Worm (Caenorhabditis elegans) whole organism, L4 larva: ENCODE measurements around the gene mec-10.

Experiments used
- F10B5.3 ChIP-seq: sonication (generic microtip); optimal IDR thresholded peaks from 2 replicates; lab custom pipeline; 2016; ENCODE audit warnings: mild to moderate bottlenecking, missing genetic modification characterization, missing compliant biosample characterization
- F49E8.2 ChIP-seq: sonication (generic microtip); optimal IDR thresholded peaks from 2 replicates; lab custom pipeline; 2016; ENCODE audit warnings: missing compliant biosample characterization, mild to moderate bottlenecking, missing genetic modification characterization, borderline replicate concordance
- R02D3.7 ChIP-seq: fragments of 150-350 bp; sonication (generic microtip); optimal IDR thresholded peaks from 3 replicates; lab custom pipeline; 2014; ENCODE audit warnings: missing biosample characterization, missing genetic modification characterization
- T20F7.1 ChIP-seq: fragments of 200-800 bp; sonication (Bioruptor generic); optimal IDR thresholded peaks from 2 replicates; lab custom pipeline; 2018; ENCODE audit warnings: mild to moderate bottlenecking, missing genetic modification characterization, missing compliant biosample characterization
- T26A8.4 ChIP-seq: fragments of 200-800 bp; sonication (Bioruptor generic); IDR thresholded peaks from 2 replicates; pipeline ENCODE4 v1.3.6; 2022; ENCODE audit warnings: missing genetic modification characterization, missing compliant biosample characterization
- Y48G9A.11 ChIP-seq: fragments of 200-800 bp; sonication (Bioruptor generic); IDR thresholded peaks from 2 replicates; pipeline ENCODE4 v1.3.6; 2022; ENCODE audit warnings: missing genetic modification reagents, missing genetic modification characterization, missing compliant biosample characterization
- aha-1 ChIP-seq: fragments of 150-350 bp; peaks from one replicate; lab custom pipeline; 2014; ENCODE audit warnings: missing biosample characterization, missing genetic modification characterization
- ceh-62 ChIP-seq: sonication (generic microtip); optimal IDR thresholded peaks from 2 replicates; lab custom pipeline; 2017; ENCODE audit warnings: missing biosample characterization, missing genetic modification characterization
- ceh-82 ChIP-seq: sonication (generic microtip); optimal IDR thresholded peaks from 2 replicates; lab custom pipeline; 2017; ENCODE audit warnings: missing biosample characterization, missing genetic modification characterization
- daf-12 ChIP-seq: fragments of 150-350 bp; optimal IDR thresholded peaks from 2 replicates; lab custom pipeline; 2014; ENCODE audit warnings: missing biosample characterization, missing genetic modification reagents, missing genetic modification characterization
- daf-16 ChIP-seq, 3 experiments: sonication (generic microtip); optimal IDR thresholded peaks; 2 replicates each; lab custom pipeline; 2016 to 2017; ENCODE audit warnings: missing genetic modification characterization in 3 of 3, missing genetic modification reagents in 3 of 3, mild to moderate bottlenecking in 2 of 3, missing compliant biosample characterization in 2 of 3, missing biosample characterization in 1 of 3, moderate library complexity in 1 of 3
- daf-19 ChIP-seq: fragments of 200-800 bp; sonication (Bioruptor generic); conservative IDR thresholded peaks from 2 replicates; pipeline ENCODE4 v1.3.6; 2022; ENCODE audit warnings: missing genetic modification characterization, missing compliant biosample characterization
- daf-8 ChIP-seq: fragments of 200-800 bp; sonication (Bioruptor generic); IDR thresholded peaks from 2 replicates; pipeline ENCODE4 v1.3.6; 2022; ENCODE audit warnings: missing genetic modification characterization, missing compliant biosample characterization
- dmd-6 ChIP-seq: fragments of 200-800 bp; sonication (Bioruptor generic); IDR thresholded peaks from 2 replicates; pipeline ENCODE4 v1.3.6; 2022; ENCODE audit warnings: missing genetic modification reagents, missing genetic modification characterization, missing compliant biosample characterization
- dve-1 ChIP-seq: sonication (generic microtip); optimal IDR thresholded peaks from 2 replicates; lab custom pipeline; 2017; ENCODE audit warnings: antibody characterized with exemption, mild to moderate bottlenecking, missing genetic modification characterization, missing compliant biosample characterization; ENCODE audit not compliant: insufficient read depth
- hlh-11 ChIP-seq: fragments of 200-800 bp; sonication (Bioruptor generic); optimal IDR thresholded peaks from 2 replicates; lab custom pipeline; 2018; ENCODE audit warnings: mild to moderate bottlenecking, missing genetic modification characterization, missing compliant biosample characterization
- jun-1 ChIP-seq: fragments of 150-350 bp; optimal IDR thresholded peaks from 2 replicates; lab custom pipeline; 2014; ENCODE audit warnings: missing biosample characterization, missing genetic modification reagents, missing genetic modification characterization
- lin-1 ChIP-seq: fragments of 200-800 bp; sonication (Bioruptor generic); IDR thresholded peaks from 2 replicates; pipeline ENCODE4 v1.3.6; 2022; ENCODE audit warnings: missing genetic modification reagents, missing genetic modification characterization, missing compliant biosample characterization
- lin-13 ChIP-seq: fragments of 150-350 bp; optimal IDR thresholded peaks from 2 replicates; lab custom pipeline; 2014; ENCODE audit warnings: missing biosample characterization, missing genetic modification reagents, missing genetic modification characterization
- lin-39 ChIP-seq: fragments of 150-350 bp; optimal IDR thresholded peaks from 2 replicates; lab custom pipeline; 2014; ENCODE audit warnings: missing biosample characterization, missing genetic modification reagents, missing genetic modification characterization
- lir-3 ChIP-seq: sonication (generic microtip); optimal IDR thresholded peaks from 2 replicates; lab custom pipeline; 2016; ENCODE audit warnings: mild to moderate bottlenecking, missing genetic modification characterization, missing compliant biosample characterization
- madf-5 ChIP-seq, 2 experiments: fragments of 200-800 bp; sonication (Bioruptor generic); IDR thresholded peaks; 2 replicates each; pipeline ENCODE4 v1.3.6; 2022; ENCODE audit warnings: missing compliant biosample characterization in 2 of 2, missing genetic modification characterization in 2 of 2
- mdl-1 ChIP-seq, 2 experiments: fragments of 150-350 bp in 1 of 2; sonication (generic microtip) in 1 of 2; optimal IDR thresholded peaks; 2 replicates each; lab custom pipeline; 2014 to 2017; ENCODE audit warnings: missing biosample characterization in 2 of 2, missing genetic modification characterization in 2 of 2
- mes-2 ChIP-seq: sonication (generic microtip); optimal IDR thresholded peaks from 2 replicates; lab custom pipeline; 2016; ENCODE audit warnings: missing genotype, mild to moderate bottlenecking, missing genetic modification characterization, missing compliant biosample characterization; ENCODE audit not compliant: poor library complexity, severe bottlenecking
- nhr-11 ChIP-seq: fragments of 150-350 bp; optimal IDR thresholded peaks from 2 replicates; lab custom pipeline; 2014; ENCODE audit warnings: missing biosample characterization, missing genetic modification characterization
- nhr-25 ChIP-seq: sonication (generic microtip); optimal IDR thresholded peaks from 2 replicates; lab custom pipeline; 2017; ENCODE audit warnings: missing genetic modification characterization, mild to moderate bottlenecking, missing compliant biosample characterization, antibody characterized with exemption, moderate library complexity, borderline replicate concordance; ENCODE audit not compliant: insufficient read depth
- nhr-28 ChIP-seq: fragments of 150-350 bp; optimal IDR thresholded peaks from 2 replicates; lab custom pipeline; 2014; ENCODE audit warnings: missing biosample characterization, missing genetic modification characterization
- nhr-42 ChIP-seq: fragments of 200-800 bp; sonication (Bioruptor generic); IDR thresholded peaks from 2 replicates; pipeline ENCODE4 v1.3.6; 2022; ENCODE audit warnings: missing genetic modification characterization, missing compliant biosample characterization
- nhr-6 ChIP-seq: fragments of 150-350 bp; optimal IDR thresholded peaks from 2 replicates; lab custom pipeline; 2014; ENCODE audit warnings: missing biosample characterization, missing genetic modification characterization
- pqm-1 ChIP-seq: sonication (generic microtip); optimal IDR thresholded peaks from 2 replicates; lab custom pipeline; 2017; ENCODE audit warnings: missing biosample characterization, missing genetic modification characterization
- snpc-1.2 ChIP-seq: fragments of 200-800 bp; sonication (Bioruptor generic); IDR thresholded peaks from 2 replicates; pipeline ENCODE4 v1.3.6; 2022; ENCODE audit warnings: missing genetic modification reagents, missing genetic modification characterization, missing compliant biosample characterization
- unc-130 ChIP-seq: sonication (generic microtip); optimal IDR thresholded peaks from 2 replicates; lab custom pipeline; 2016; ENCODE audit warnings: missing genetic modification reagents, missing genetic modification characterization, missing compliant biosample characterization
- zfp-2 ChIP-seq: sonication (generic microtip); optimal IDR thresholded peaks from 2 replicates; lab custom pipeline; 2016; ENCODE audit warnings: mild to moderate bottlenecking, missing genetic modification characterization, missing compliant biosample characterization
- ztf-11 ChIP-seq: fragments of 150-350 bp; optimal IDR thresholded peaks from 2 replicates; lab custom pipeline; 2014; ENCODE audit warnings: missing biosample characterization, missing genetic modification characterization

The mec-10 gene

DNA sequence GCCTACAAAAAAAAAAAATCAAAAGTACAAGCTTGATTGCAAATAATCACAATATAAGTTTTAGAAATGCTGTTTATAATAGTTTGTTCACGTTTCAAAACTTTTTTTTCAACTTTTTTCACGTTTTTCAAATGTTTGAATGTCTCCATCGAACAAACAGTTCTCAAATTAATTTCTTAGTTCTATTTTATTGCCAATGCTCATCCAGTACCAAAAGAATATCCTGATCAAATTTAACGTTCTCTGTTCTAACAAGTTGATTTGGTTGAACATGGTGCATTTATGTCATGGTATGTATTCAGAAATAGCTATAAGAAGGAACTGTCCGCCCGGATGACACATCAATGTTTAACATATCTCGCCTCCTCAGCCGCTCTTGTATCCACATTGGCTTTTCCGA is 37.8 kb downstream of the mec-10 start, which contains the start of gene kin-9:
kin-9 (plus strand) TSS at position 301 of the 400 bp plus-strand sequence.
- TF ChIP-seq madf-5 (GFP tag; IDR thresholded peaks at IDR 0.05; lab: Robert Waterston, UW) (no peak), T20F7.1 (no peak), daf-8 (GFP tag; lab: Robert Waterston, UW) (no peak), lir-3 (no peak), jun-1 (tag; lab: Kevin White, UChicago) (no peak), nhr-42 (GFP tag; lab: Robert Waterston, UW) (no peak), R02D3.7 (no peak), zfp-2 (tag; lab: Kevin White, UChicago) (no peak), daf-19 (GFP tag; lab: Robert Waterston, UW) (no peak), ceh-82 (tag; lab: Kevin White, UChicago) (no peak), mes-2 (tag; lab: Kevin White, UChicago) (no peak), lin-13 (GFP tag; lab: Kevin White, UChicago) (no peak), F49E8.2 (no peak), snpc-1.2 (GFP tag; lab: Robert Waterston, UW) (no peak), ceh-62 (tag; lab: Kevin White, UChicago) (no peak), daf-12 (no peak), ztf-11 (no peak), dmd-6 (no peak)

DNA sequence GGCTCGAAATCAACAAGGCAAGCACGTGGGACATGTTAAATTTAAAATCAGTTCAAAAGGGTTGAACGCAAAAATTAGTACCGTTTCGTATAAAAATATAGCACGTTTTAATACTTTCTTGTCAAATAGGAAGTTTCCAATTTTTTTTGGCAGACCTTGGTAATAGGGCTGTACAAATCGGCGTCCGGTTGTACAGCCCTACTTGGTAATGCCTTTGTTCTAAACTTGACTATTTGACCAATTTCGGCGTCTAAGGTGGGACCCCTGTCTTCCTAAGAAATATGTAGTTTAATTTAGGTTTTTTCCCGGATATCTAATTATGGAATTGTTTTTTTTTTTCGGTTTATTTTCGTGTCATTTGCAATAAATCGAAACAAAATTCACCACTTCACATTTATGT is 40.6 kb downstream of the mec-10 start:
- TF ChIP-seq lin-1 (GFP tag; lab: Robert Waterston, UW), result no peak
- no peak for TF ChIP-seq nhr-6 (tag; lab: Kevin White, UChicago)
- no peak for TF ChIP-seq mdl-1 (tag; optimal IDR thresholded peaks at IDR 0.05; lab: Kevin White, UChicago)
- no peak for TF ChIP-seq T26A8.4 (GFP tag; lab: Robert Waterston, UW)

DNA sequence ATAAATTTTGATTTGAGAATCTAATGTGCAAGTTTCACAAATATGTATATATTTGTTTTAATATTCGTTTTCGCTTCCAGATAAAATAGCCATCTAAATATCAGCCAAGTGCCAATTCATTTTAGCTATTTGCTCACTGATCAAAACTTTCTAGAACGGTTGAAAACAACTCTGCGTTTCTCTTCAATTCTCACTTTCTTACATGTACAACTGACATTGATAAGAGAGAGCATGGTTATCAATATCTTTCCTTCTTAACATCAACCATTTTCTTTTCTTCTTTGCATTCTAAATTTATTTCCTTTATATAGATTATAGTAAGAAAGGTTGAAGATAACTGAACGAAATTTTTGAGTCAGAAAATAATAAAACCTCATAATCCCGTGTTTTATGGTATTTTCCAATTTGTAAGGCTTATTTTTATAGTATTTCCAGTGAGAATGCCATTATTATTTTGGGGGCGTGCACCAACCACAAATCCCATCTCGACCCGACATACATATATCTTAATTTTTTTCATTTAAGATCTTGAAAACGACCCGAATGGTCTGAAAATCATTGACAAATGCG is 41.7 kb downstream of the mec-10 start, which contains the start of gene F08F1.3:
F08F1.3 (plus strand) TSS at position 520 of the 570 bp plus-strand sequence.
- TF ChIP-seq nhr-6 (tag; lab: Kevin White, UChicago) (no peak), F10B5.3 (tag; lab: Kevin White, UChicago) (no peak), T26A8.4 (GFP tag; lab: Robert Waterston, UW) (no peak), hlh-11 (tag; lab: Kevin White, UChicago) (peak; percentile 21), dmd-6 (peak; percentile 29; the same call in 1 of the 2 replicates), pqm-1 (tag; lab: Kevin White, UChicago) (peak; percentile 80), nhr-11 (tag; lab: Kevin White, UChicago) (no peak), daf-19 (GFP tag; lab: Robert Waterston, UW) (no peak), Y48G9A.11 (GFP tag; lab: Robert Waterston, UW) (no peak), dve-1 (tag; lab: Kevin White, UChicago) (peak; percentile 78), daf-16 (GFP tag; optimal IDR thresholded peaks at IDR 0.05; lab: Kevin White, UChicago) (no peak), daf-16 (tag; optimal IDR thresholded peaks at IDR 0.05; lab: Kevin White, UChicago) (peak; percentile 83), jun-1 (tag; lab: Kevin White, UChicago) (no peak), nhr-28 (tag; lab: Kevin White, UChicago) (peak; percentile 52)

DNA sequence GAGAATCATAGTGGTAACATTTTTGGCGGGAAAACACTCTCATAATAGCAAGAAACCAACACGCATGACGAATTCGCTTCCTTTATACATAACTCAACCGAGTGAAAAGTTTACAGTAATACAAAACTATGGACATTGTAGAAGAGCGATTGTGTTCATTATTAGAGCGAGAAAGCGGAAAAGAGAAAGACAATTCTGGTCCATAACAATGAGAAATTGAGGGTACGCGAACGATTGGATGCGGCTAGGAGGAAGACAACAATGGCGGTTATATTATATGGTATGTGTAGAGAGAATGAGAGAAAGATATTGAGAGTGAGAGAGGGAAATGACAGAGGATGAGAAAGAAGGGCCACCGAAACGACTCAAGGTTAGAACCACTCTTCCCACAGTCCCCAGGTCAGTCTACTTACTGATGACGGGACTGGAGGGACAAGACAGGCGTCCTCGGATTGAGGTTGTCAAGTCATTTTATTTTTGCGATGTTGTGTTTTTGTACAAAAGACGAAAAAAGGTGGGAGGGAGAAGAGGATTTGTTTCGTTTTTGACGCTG is 43.9 kb downstream of the mec-10 start:
- TF ChIP-seq Y48G9A.11 (GFP tag; lab: Robert Waterston, UW) (no peak), aha-1 (tag; lab: Kevin White, UChicago) (peak; percentile 72), lin-39 (tag; lab: Kevin White, UChicago) (no peak)

DNA sequence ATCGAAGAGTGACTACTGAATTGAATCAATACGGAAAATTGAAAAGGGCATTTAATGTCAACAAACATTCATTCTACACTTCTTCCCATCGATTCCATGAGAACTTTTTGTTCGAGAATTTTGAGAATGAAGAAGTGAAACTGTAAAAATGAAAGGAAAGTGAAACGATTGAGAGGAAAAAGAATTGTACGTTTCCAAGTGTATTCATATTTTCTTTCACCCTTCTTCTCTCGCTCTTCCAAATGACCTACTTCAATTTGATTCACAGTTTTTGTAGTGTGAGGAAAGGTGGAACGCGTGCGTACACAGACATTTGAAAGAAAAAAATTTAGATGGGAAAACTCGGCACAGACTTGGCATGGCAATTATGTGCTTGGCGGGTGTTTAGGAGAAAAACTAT is 45.8 kb downstream of the mec-10 start:
- TF ChIP-seq nhr-25 (tag; lab: Kevin White, UChicago) (peak; percentile 52), nhr-28 (tag; lab: Kevin White, UChicago) (peak; percentile 4), unc-130 (GFP tag; lab: Kevin White, UChicago) (no peak)
